Worm (Caenorhabditis elegans): Measurements from ENCODE around the gene Y37A1A.4.

ce11 chrIV:13954578-13954977, 20.4 kb downstream of the Y37A1A.4 start:
- TF ChIP-seq efl-1 (optimal IDR thresholded peaks at IDR 0.05) (no peak), efl-1 (GFP tag; optimal IDR thresholded peaks at IDR 0.05 in 1 of 2) (no peak), nhr-12 (tag; optimal IDR thresholded peaks at IDR 0.05) (no peak)

Data from whole organism, L1 larva.